Fruit fly (Drosophila melanogaster): ENCODE results near the gene TotZ.
A peak's percentile ranks its signal among the peaks of the same experiment; 100 is the strongest.

Gene TotZ

dm6 chr3R:20836257-20836856, 41.2 kb upstream of the TotZ start (continued):
- TF ChIP-seq fd85E (GFP tag; optimal IDR thresholded peaks at IDR 0.05), result no peak
- TF ChIP-seq OdsH (GFP tag; optimal IDR thresholded peaks at IDR 0.05), result peak; percentile 44
- no peak for TF ChIP-seq CG6854 (GFP tag; optimal IDR thresholded peaks at IDR 0.05)
- no peak for TF ChIP-seq CG31627 (GFP tag; optimal IDR thresholded peaks at IDR 0.05)
- peak; percentile 12 for TF ChIP-seq pdm3 (GFP tag; optimal IDR thresholded peaks at IDR 0.05)
- TF ChIP-seq CG8319 (GFP tag; optimal IDR thresholded peaks at IDR 0.05), result no peak
- no peak for TF ChIP-seq Hr39 (GFP tag; optimal IDR thresholded peaks at IDR 0.05)
- TF ChIP-seq ss (GFP tag; optimal IDR thresholded peaks at IDR 0.05), result no peak
- TF ChIP-seq CG15336 (GFP tag; IDR thresholded peaks at IDR 0.05), result no peak
- TF ChIP-seq fd59A (GFP tag; optimal IDR thresholded peaks at IDR 0.05), result peak; percentile 26
- TF ChIP-seq Eip93F (GFP tag; optimal IDR thresholded peaks at IDR 0.05), result no peak
- TF ChIP-seq fkh (GFP tag; optimal IDR thresholded peaks at IDR 0.05), result no peak
- peak; percentile 4 for TF ChIP-seq topi (GFP tag; optimal IDR thresholded peaks at IDR 0.05)
- peak; percentile 75 for TF ChIP-seq svp (GFP tag)
- TF ChIP-seq CG32006 (GFP tag; optimal IDR thresholded peaks at IDR 0.05), result peak; percentile 83
- no peak for TF ChIP-seq CG1621 (tag; optimal IDR thresholded peaks at IDR 0.05)
- no peak for TF ChIP-seq Sox102F (GFP tag; optimal IDR thresholded peaks at IDR 0.05)
- TF ChIP-seq CG3919 (GFP tag; optimal IDR thresholded peaks at IDR 0.05), result peak; percentile 27
- TF ChIP-seq spab (GFP tag; optimal IDR thresholded peaks at IDR 0.05), result peak; percentile 13
- TF ChIP-seq Blimp-1 (GFP tag; optimal IDR thresholded peaks at IDR 0.05), result no peak

- TF ChIP-seq vri (GFP tag; optimal IDR thresholded peaks at IDR 0.05) (peak; percentile 64), salr (GFP tag; optimal IDR thresholded peaks at IDR 0.05) (no peak), CG11294 (GFP tag; IDR thresholded peaks at IDR 0.05) (no peak), CG8119 (GFP tag; IDR thresholded peaks at IDR 0.05) (no peak), CG16779 (tag; optimal IDR thresholded peaks at IDR 0.05) (no peak), Gug (GFP tag; IDR thresholded peaks at IDR 0.05) (no peak), Eip93F (GFP tag; optimal IDR thresholded peaks at IDR 0.05) (no peak), Sox15 (GFP tag; optimal IDR thresholded peaks at IDR 0.05) (no peak), fkh (GFP tag; optimal IDR thresholded peaks at IDR 0.05) (peak; percentile 57), CG11902 (GFP tag; optimal IDR thresholded peaks at IDR 0.05) (peak; percentile 52), Ets21C (GFP tag; optimal IDR thresholded peaks at IDR 0.05) (no peak), svp (GFP tag) (peak; percentile 58), Eip78C (GFP tag) (peak; percentile 67), esn (GFP tag; optimal IDR thresholded peaks at IDR 0.05) (peak; percentile 4), Sox14 (GFP tag; optimal IDR thresholded peaks at IDR 0.05) (no peak)
Measured at dm6 chr3R:20837242-20837664, 40.3 kb upstream of the TotZ start.

- 0 out of 3 replicates have a peak, but pooled peaks have one; percentile 26 for TF ChIP-seq eg (GFP tag; IDR thresholded peaks at IDR 0.05)
- no peak for TF ChIP-seq spab (GFP tag; optimal IDR thresholded peaks at IDR 0.05)
- no peak for TF ChIP-seq CG11294 (GFP tag; IDR thresholded peaks at IDR 0.05)
- TF ChIP-seq fkh (GFP tag; optimal IDR thresholded peaks at IDR 0.05), result no peak
Measured at dm6 chr3R:20838787-20839186, 38.7 kb upstream of the TotZ start.

- TF ChIP-seq fkh (GFP tag; optimal IDR thresholded peaks at IDR 0.05), result no peak
- no peak for TF ChIP-seq CG6163 (GFP tag; IDR thresholded peaks at IDR 0.05)
- no peak for TF ChIP-seq CG6792 (GFP tag; optimal IDR thresholded peaks at IDR 0.05)
- no peak for TF ChIP-seq CG4318 (GFP tag; optimal IDR thresholded peaks at IDR 0.05)
- no peak for TF ChIP-seq fd85E (GFP tag; optimal IDR thresholded peaks at IDR 0.05)
- TF ChIP-seq CG8319 (GFP tag; optimal IDR thresholded peaks at IDR 0.05), result no peak
- no peak for TF ChIP-seq spab (GFP tag; optimal IDR thresholded peaks at IDR 0.05)
- no peak for TF ChIP-seq salr (GFP tag; optimal IDR thresholded peaks at IDR 0.05)
Measured at dm6 chr3R:20841840-20842239, 35.7 kb upstream of the TotZ start, which contains the start of gene CG15695. Gene CG15695 (plus strand): TSS chr3R:20842140.

Measured in whole organism, prepupa.